Fruit fly (Drosophila melanogaster): ENCODE data around the gene glec.

Gene glec

dm6 chr3R:21828785-21829486 lies 27.1 kb downstream of the glec start (continued):
- TF ChIP-seq Drgx (GFP tag; IDR thresholded peaks at IDR 0.05) (peak; percentile 86), hkb (optimal IDR thresholded peaks at IDR 0.05) (no peak), hkb (GFP tag; IDR thresholded peaks at IDR 0.05) (peak; percentile 71), CG1647 (GFP tag; optimal IDR thresholded peaks at IDR 0.05) (no peak), Ets97D (GFP tag; optimal IDR thresholded peaks at IDR 0.05) (no peak), CG7839 (tag; optimal IDR thresholded peaks at IDR 0.05) (peak; percentile 79), CG14441 (GFP tag; IDR thresholded peaks at IDR 0.05) (no peak), otp (GFP tag; IDR thresholded peaks at IDR 0.05) (no peak), CG17328 (GFP tag; IDR thresholded peaks at IDR 0.05) (peak; percentile 82), CG10267 (tag; optimal IDR thresholded peaks at IDR 0.05) (peak; percentile 87), bigmax (GFP tag; optimal IDR thresholded peaks at IDR 0.05) (no peak), emc (GFP tag; optimal IDR thresholded peaks at IDR 0.05) (no peak), CG17385 (GFP tag; optimal IDR thresholded peaks at IDR 0.05) (peak; percentile 53), CG11695 (GFP tag; IDR thresholded peaks at IDR 0.05) (0 out of 3 replicates have a peak, but pooled peaks have one; percentile 47), jumu (GFP tag; optimal IDR thresholded peaks at IDR 0.05) (no peak), lilli (GFP tag; optimal IDR thresholded peaks at IDR 0.05) (peak; percentile 2), CG7745 (tag; optimal IDR thresholded peaks at IDR 0.05) (peak; percentile 56), lov (optimal IDR thresholded peaks at IDR 0.05) (no peak), lov (GFP tag; IDR thresholded peaks at IDR 0.05) (0 out of 3 replicates have a peak, but pooled peaks have one; percentile 37), grn (GFP tag; optimal IDR thresholded peaks at IDR 0.05) (no peak), CG12942 (GFP tag; optimal IDR thresholded peaks at IDR 0.05) (peak; percentile 8), ttk (GFP tag; IDR thresholded peaks at IDR 0.05) (no peak), CG8944 (GFP tag; optimal IDR thresholded peaks at IDR 0.05) (no peak), gt (GFP tag; IDR thresholded peaks at IDR 0.05) (peak; percentile 44; the same call in 1 of the 2 replicates), gsb (GFP tag; IDR thresholded peaks at IDR 0.05) (no peak), ken (GFP tag; IDR thresholded peaks at IDR 0.05) (peak; percentile 41; the same call in 1 of the 3 replicates), Pdp1 (GFP tag; optimal IDR thresholded peaks at IDR 0.05) (peak in 1 of 2 experiments; percentile 22), Optix (GFP tag; IDR thresholded peaks at IDR 0.05) (no peak), HLH54F (GFP tag; optimal IDR thresholded peaks at IDR 0.05) (no peak), dmrt11E (tag; optimal IDR thresholded peaks at IDR 0.05) (peak; percentile 97), CG10654 (GFP tag; optimal IDR thresholded peaks at IDR 0.05) (peak; percentile 41), pum (GFP tag; optimal IDR thresholded peaks at IDR 0.05) (no peak), insv (GFP tag; optimal IDR thresholded peaks at IDR 0.05) (no peak), bowl (GFP tag; IDR thresholded peaks at IDR 0.05) (no peak), lbe (GFP tag; optimal IDR thresholded peaks at IDR 0.05) (no peak), tgo (GFP tag; IDR thresholded peaks at IDR 0.05) (peak; percentile 52; the same call in 1 of the 3 replicates), Tbp (GFP tag; optimal IDR thresholded peaks at IDR 0.05) (no peak), ara (GFP tag; IDR thresholded peaks at IDR 0.05) (peak; percentile 76), CTCF (GFP tag; optimal IDR thresholded peaks at IDR 0.05) (peak; percentile 12), slbo (GFP tag; IDR thresholded peaks at IDR 0.05) (no peak), Lhr (GFP tag; optimal IDR thresholded peaks at IDR 0.05) (peak; percentile 33), E2f2 (GFP tag; IDR thresholded peaks at IDR 0.05) (no peak; the same call in 1 of the 2 replicates), NK7.1 (GFP tag; optimal IDR thresholded peaks at IDR 0.05) (no peak), pita (GFP tag; optimal IDR thresholded peaks at IDR 0.05) (no peak), CG1233 (GFP tag; optimal IDR thresholded peaks at IDR 0.05) (peak; percentile 26), CG42726 (GFP tag; IDR thresholded peaks at IDR 0.05; ENCODE audit: partially characterized antibody) (no peak), Neu2 (GFP tag; optimal IDR thresholded peaks at IDR 0.05; ENCODE audit: borderline replicate concordance) (no peak), stc (GFP tag; IDR thresholded peaks at IDR 0.05) (peak; percentile 48; the same call in 1 of the 2 replicates), CG2889 (GFP tag; IDR thresholded peaks at IDR 0.05) (no peak), aop (GFP tag; IDR thresholded peaks at IDR 0.05) (no peak), CG9609 (GFP tag; optimal IDR thresholded peaks at IDR 0.05) (no peak), ab (GFP tag; optimal IDR thresholded peaks at IDR 0.05) (no peak)
